Fruit fly (Drosophila melanogaster) whole organism, embryonic: ENCODE results near the gene AGO2.
A peak's percentile ranks its signal among the peaks of the same experiment; 100 is the strongest.

ENCODE experiments used
- Ada2b ChIP-seq: fragments of 200-800 bp; sonication (Bioruptor generic); IDR thresholded peaks from 2 replicates; pipeline ENCODE4 v1.3.6; 2022; ENCODE audit warnings: missing biosample characterization, missing genetic modification characterization
- BEAF-32 ChIP-seq: fragments of 200-800 bp; sonication (Bioruptor generic); optimal IDR thresholded peaks from 3 replicates; lab custom pipeline; 2017; ENCODE audit warnings: missing biosample characterization, missing genetic modification characterization, mild to moderate bottlenecking, moderate library complexity, missing genetic modification reagents
- Bgb ChIP-seq: fragments of 200-800 bp; sonication (Bioruptor generic); IDR thresholded peaks from 2 replicates; pipeline ENCODE4 v1.3.6; 2022; ENCODE audit warnings: missing biosample characterization, missing genetic modification characterization; ENCODE audit not compliant: partially characterized antibody
- CG10147 ChIP-seq: fragments of 200-800 bp; sonication (Bioruptor generic); optimal IDR thresholded peaks from 2 replicates; lab custom pipeline; 2019; ENCODE audit warnings: missing biosample characterization, mild to moderate bottlenecking, missing genetic modification characterization, moderate library complexity
- CG10979 ChIP-seq: fragments of 200-800 bp; sonication (Bioruptor generic); optimal IDR thresholded peaks from 2 replicates; lab custom pipeline; 2018; ENCODE audit warnings: missing biosample characterization, mild to moderate bottlenecking, missing genetic modification characterization, moderate library complexity
- CG12071 ChIP-seq: fragments of 200-800 bp; sonication (Bioruptor generic); optimal IDR thresholded peaks from 3 replicates; lab custom pipeline; 2018; ENCODE audit warnings: missing biosample characterization, mild to moderate bottlenecking, missing genetic modification characterization
- CG14441 ChIP-seq: fragments of 200-800 bp; sonication (Bioruptor generic); IDR thresholded peaks from 2 replicates; pipeline ENCODE4 v1.3.6; 2022; ENCODE audit warnings: missing biosample characterization, missing genetic modification characterization
- CG17829 ChIP-seq: fragments of 200-800 bp; optimal IDR thresholded peaks from 2 replicates; lab custom pipeline; 2019; ENCODE audit warnings: missing biosample characterization, mild to moderate bottlenecking, missing genetic modification characterization, moderate library complexity
- CG18764 ChIP-seq: fragments of 200-800 bp; sonication (Bioruptor generic); optimal IDR thresholded peaks from 3 replicates; lab custom pipeline; 2016; ENCODE audit warnings: missing biosample characterization, missing genetic modification characterization
- CG2129 ChIP-seq: fragments of 200-800 bp; sonication (Bioruptor generic); IDR thresholded peaks from 2 replicates; pipeline ENCODE4 v1.3.6; 2022; ENCODE audit warnings: missing biosample characterization, missing genetic modification characterization; ENCODE audit not compliant: partially characterized antibody
- CG3281 ChIP-seq: fragments of 200-800 bp; sonication (Bioruptor generic); optimal IDR thresholded peaks from 3 replicates; lab custom pipeline; 2017; ENCODE audit warnings: missing biosample characterization, mild to moderate bottlenecking, missing genetic modification characterization
- CG4282 ChIP-seq: fragments of 200-800 bp; sonication (Bioruptor generic); optimal IDR thresholded peaks from 2 replicates; lab custom pipeline; 2016; ENCODE audit warnings: missing biosample characterization, missing genetic modification characterization
- CG7271 ChIP-seq: fragments of 200-800 bp; sonication (Bioruptor generic); optimal IDR thresholded peaks from 2 replicates; lab custom pipeline; 2018; ENCODE audit warnings: missing biosample characterization, mild to moderate bottlenecking, missing genetic modification characterization, moderate library complexity
- CG9817 ChIP-seq: fragments of 200-800 bp; sonication (Bioruptor generic); optimal IDR thresholded peaks from 2 replicates; lab custom pipeline; 2018; ENCODE audit warnings: missing biosample characterization, mild to moderate bottlenecking, missing genetic modification characterization, moderate library complexity
- CG9932 ChIP-seq: fragments of 200-800 bp; sonication (Bioruptor generic); IDR thresholded peaks from 2 replicates; pipeline ENCODE4 v1.3.6; 2022; ENCODE audit warnings: missing biosample characterization, missing genetic modification characterization
- Deaf1 ChIP-seq: fragments of 200-800 bp; optimal IDR thresholded peaks from 3 replicates; lab custom pipeline; 2019; ENCODE audit warnings: missing biosample characterization, mild to moderate bottlenecking, missing genetic modification characterization, moderate library complexity
- Dref ChIP-seq: fragments of 200-800 bp; sonication (Bioruptor generic); IDR thresholded peaks from 2 replicates; pipeline ENCODE4 v1.3.6; 2022; ENCODE audit warnings: missing biosample characterization, missing genetic modification characterization
- Hr39 ChIP-seq: fragments of >200 bp; optimal IDR thresholded peaks from 2 replicates; lab custom pipeline; 2017
- Hr78 ChIP-seq, 2 experiments: fragments of 200-800 bp in 1 of 2; fragments of >200 bp in 1 of 2; sonication (Bioruptor generic) in 1 of 2; optimal IDR thresholded peaks; 2 replicates each; lab custom pipeline; 2017 to 2019; ENCODE audit warnings: missing biosample characterization in 2 of 2, missing genetic modification characterization in 2 of 2, mild to moderate bottlenecking in 1 of 2, moderate library complexity in 1 of 2
- Jarid2 ChIP-seq: fragments of 200-800 bp; sonication (Bioruptor generic); optimal IDR thresholded peaks from 3 replicates; lab custom pipeline; 2017; ENCODE audit warnings: mild to moderate bottlenecking, missing biosample characterization, missing genetic modification reagents, missing genetic modification characterization
- Meics ChIP-seq: fragments of 200-800 bp; sonication (Bioruptor generic); optimal IDR thresholded peaks from 2 replicates; lab custom pipeline; 2017; ENCODE audit warnings: missing biosample characterization, mild to moderate bottlenecking, missing genetic modification characterization
- Six4 ChIP-seq: fragments of 200-800 bp; sonication (Bioruptor generic); optimal IDR thresholded peaks from 2 replicates; lab custom pipeline; 2016; ENCODE audit warnings: missing biosample characterization, missing genetic modification characterization
- Vsx1 ChIP-seq: fragments of 200-800 bp; sonication (Bioruptor generic); optimal IDR thresholded peaks from 2 replicates; lab custom pipeline; 2017; ENCODE audit warnings: missing biosample characterization, mild to moderate bottlenecking, missing genetic modification characterization, missing genetic modification reagents
- bcd ChIP-seq: fragments of 200-800 bp; sonication (Bioruptor generic); optimal IDR thresholded peaks from 2 replicates; lab custom pipeline; 2017; ENCODE audit warnings: missing biosample characterization, mild to moderate bottlenecking, missing genetic modification characterization
- bigmax ChIP-seq: fragments of 200-800 bp; sonication (Bioruptor generic); optimal IDR thresholded peaks from 2 replicates; lab custom pipeline; 2018; ENCODE audit warnings: missing biosample characterization, mild to moderate bottlenecking, missing genetic modification characterization
- chif ChIP-seq, 2 experiments: fragments of 200-800 bp; sonication (Bioruptor generic); optimal IDR thresholded peaks; 3 replicates each; lab custom pipeline; 2016; ENCODE audit warnings: missing biosample characterization in 2 of 2, missing genetic modification characterization in 2 of 2
- chinmo ChIP-seq: fragments of 200-800 bp; sonication (Bioruptor generic); IDR thresholded peaks from 4 replicates; pipeline ENCODE4 v1.3.6; 2022; ENCODE audit warnings: missing biosample characterization, missing genetic modification characterization; ENCODE audit not compliant: partially characterized antibody
- chn ChIP-seq: fragments of 200-800 bp; sonication (Bioruptor generic); optimal IDR thresholded peaks from 2 replicates; lab custom pipeline; 2016; ENCODE audit warnings: missing biosample characterization, missing genetic modification characterization
- ci ChIP-seq: fragments of 200-800 bp; sonication (Bioruptor generic); IDR thresholded peaks from 3 replicates; pipeline ENCODE4 v1.3.6; 2022; ENCODE audit warnings: missing biosample characterization, missing genetic modification characterization
- crc ChIP-seq: fragments of 200-800 bp; sonication (Bioruptor generic); optimal IDR thresholded peaks from 2 replicates; lab custom pipeline; 2016; ENCODE audit warnings: missing biosample characterization, missing genetic modification characterization
- croc ChIP-seq: fragments of 200-800 bp; sonication (Bioruptor generic); conservative IDR thresholded peaks from 3 replicates; pipeline ENCODE4 v1.3.6; 2022; ENCODE audit warnings: missing biosample characterization, missing genetic modification characterization
- dimm ChIP-seq: fragments of 200-800 bp; sonication (Bioruptor generic); IDR thresholded peaks from 2 replicates; pipeline ENCODE4 v1.3.6; 2022; ENCODE audit warnings: missing biosample characterization, missing genetic modification characterization
- dpn ChIP-seq, 2 experiments: fragments of 200-800 bp; sonication (Bioruptor generic); optimal IDR thresholded peaks; 3 replicates each; lab custom pipeline; 2016; ENCODE audit warnings: missing biosample characterization in 2 of 2, missing genetic modification characterization in 2 of 2
- ewg ChIP-seq: fragments of 200-800 bp; sonication (Bioruptor generic); optimal IDR thresholded peaks from 3 replicates; lab custom pipeline; 2017; ENCODE audit warnings: mild to moderate bottlenecking, missing biosample characterization, missing genetic modification reagents, missing genetic modification characterization
- exex ChIP-seq: fragments of 200-800 bp; sonication (Bioruptor generic); optimal IDR thresholded peaks from 4 replicates; lab custom pipeline; 2018; ENCODE audit warnings: missing biosample characterization, mild to moderate bottlenecking, missing genetic modification characterization, moderate library complexity
- ftz-f1 ChIP-seq: fragments of 200-800 bp; sonication (Bioruptor generic); optimal IDR thresholded peaks from 2 replicates; lab custom pipeline; 2016; ENCODE audit warnings: missing biosample characterization, missing genetic modification characterization
- fu2 ChIP-seq: fragments of 200-800 bp; sonication (Bioruptor generic); optimal IDR thresholded peaks from 2 replicates; lab custom pipeline; 2016; ENCODE audit warnings: missing biosample characterization, missing genetic modification characterization
- knrl ChIP-seq: fragments of 200-800 bp; sonication (Bioruptor generic); IDR thresholded peaks from 3 replicates; pipeline ENCODE4 v1.3.6; 2022; ENCODE audit warnings: missing biosample characterization, missing genetic modification characterization; ENCODE audit not compliant: partially characterized antibody
- nau ChIP-seq: fragments of 200-800 bp; sonication (Bioruptor generic); optimal IDR thresholded peaks from 3 replicates; lab custom pipeline; 2017; ENCODE audit warnings: missing biosample characterization, mild to moderate bottlenecking, missing genetic modification characterization, missing genetic modification reagents
- oc ChIP-seq: fragments of 200-800 bp; sonication (Bioruptor generic); optimal IDR thresholded peaks from 2 replicates; lab custom pipeline; 2018; ENCODE audit warnings: missing biosample characterization, mild to moderate bottlenecking, missing genetic modification characterization, moderate library complexity
- pfk ChIP-seq: fragments of 200-800 bp; sonication (Bioruptor generic); optimal IDR thresholded peaks from 2 replicates; lab custom pipeline; 2018; ENCODE audit warnings: missing biosample characterization, mild to moderate bottlenecking, missing genetic modification characterization, moderate library complexity
- phol ChIP-seq: fragments of 200-800 bp; sonication (Bioruptor generic); optimal IDR thresholded peaks from 3 replicates; lab custom pipeline; 2018; ENCODE audit warnings: missing biosample characterization, mild to moderate bottlenecking, missing genetic modification characterization, moderate library complexity
- ranshi ChIP-seq: fragments of 200-800 bp; sonication (Bioruptor generic); IDR thresholded peaks from 2 replicates; pipeline ENCODE4 v1.3.6; 2022; ENCODE audit warnings: missing biosample characterization, missing genetic modification characterization
- shn ChIP-seq: fragments of 200-800 bp; sonication (Bioruptor generic); optimal IDR thresholded peaks from 3 replicates; lab custom pipeline; 2016; ENCODE audit warnings: missing biosample characterization, missing genetic modification characterization
- sima ChIP-seq: fragments of 200-800 bp; sonication (Bioruptor generic); optimal IDR thresholded peaks from 2 replicates; lab custom pipeline; 2016; ENCODE audit warnings: missing biosample characterization, missing genetic modification characterization
- trh ChIP-seq: fragments of 200-800 bp; sonication (Bioruptor generic); optimal IDR thresholded peaks from 2 replicates; lab custom pipeline; 2016; ENCODE audit warnings: missing biosample characterization, missing genetic modification characterization
- ttk ChIP-seq: fragments of 200-800 bp; sonication (Bioruptor generic); IDR thresholded peaks from 2 replicates; pipeline ENCODE4 v2.1.2; 2022; ENCODE audit warnings: missing biosample characterization, missing genetic modification characterization
- vfl ChIP-seq: fragments of 200-800 bp; sonication (Bioruptor generic); optimal IDR thresholded peaks from 2 replicates; lab custom pipeline; 2016; ENCODE audit warnings: missing biosample characterization, missing genetic modification characterization
- vnd ChIP-seq: fragments of 200-800 bp; sonication (Bioruptor generic); IDR thresholded peaks from 3 replicates; pipeline ENCODE4 v1.3.6; 2022; ENCODE audit warnings: missing biosample characterization, missing genetic modification characterization; ENCODE audit not compliant: partially characterized antibody
- z ChIP-seq: fragments of 200-800 bp; sonication (Bioruptor generic); IDR thresholded peaks from 3 replicates; pipeline ENCODE4 v1.3.6; 2022; ENCODE audit warnings: missing biosample characterization, missing genetic modification characterization

The AGO2 gene

dm6 chr3L:15523806-15524346 lies 30.0 kb upstream of the AGO2 start, which contains the start of gene CG7945 (continued):
- TF ChIP-seq ttk (GFP tag; lab: Robert Waterston, UW) (no peak), vnd (GFP tag; lab: Robert Waterston, UW) (0 out of 3 replicates have a peak, but pooled peaks have one; percentile 36), ewg (GFP tag; lab: Kevin White, UChicago) (no peak), dpn (GFP tag; optimal IDR thresholded peaks at IDR 0.05; lab: Kevin White, UChicago) (no peak), CG9932 (GFP tag; lab: Robert Waterston, UW) (no peak), knrl (GFP tag; lab: Robert Waterston, UW) (no peak; the same call in 2 of the 3 replicates), ftz-f1 (GFP tag; lab: Kevin White, UChicago) (no peak), bcd (GFP tag; lab: Kevin White, UChicago) (no peak), CG4282 (no peak), CG14441 (no peak), chn (GFP tag; lab: Kevin White, UChicago) (no peak), CG12071 (GFP tag; lab: Kevin White, UChicago) (no peak), ci (GFP tag; lab: Robert Waterston, UW) (no peak), Bgb (GFP tag; lab: Robert Waterston, UW) (peak; percentile 70), bigmax (GFP tag; lab: Kevin White, UChicago) (no peak), BEAF-32 (GFP tag; lab: Kevin White, UChicago) (peak; percentile 65), oc (tag; lab: Kevin White, UChicago) (no peak), nau (GFP tag; lab: Kevin White, UChicago) (no peak), ranshi (GFP tag; lab: Robert Waterston, UW) (no peak), CG10979 (tag; lab: Kevin White, UChicago) (no peak), CG18764 (GFP tag; lab: Kevin White, UChicago) (no peak), Meics (GFP tag; lab: Kevin White, UChicago) (no peak), Hr78 (GFP tag; optimal IDR thresholded peaks at IDR 0.05; lab: Kevin White, UChicago) (no peak), chif (GFP tag; optimal IDR thresholded peaks at IDR 0.05; lab: Kevin White, UChicago) (no peak), fu2 (GFP tag; lab: Kevin White, UChicago) (no peak), pfk (GFP tag; lab: Kevin White, UChicago) (no peak), Six4 (GFP tag; lab: Kevin White, UChicago) (no peak), z (GFP tag; lab: Robert Waterston, UW) (no peak), Vsx1 (GFP tag; lab: Kevin White, UChicago) (no peak), sima (no peak), crc (no peak), CG7271 (tag; lab: Kevin White, UChicago) (no peak), Ada2b (no peak), chinmo (0 out of 4 replicates have a peak, but pooled peaks have one; percentile 54), CG3281 (GFP tag; lab: Kevin White, UChicago) (no peak), CG2129 (GFP tag; lab: Robert Waterston, UW) (no peak), Deaf1 (tag; lab: Kevin White, UChicago) (no peak), exex (peak; percentile 29), shn (GFP tag; lab: Kevin White, UChicago) (no peak), CG10147 (GFP tag; lab: Kevin White, UChicago) (peak; percentile 19), Jarid2 (GFP tag; lab: Kevin White, UChicago) (no peak), trh (no peak), CG9817 (no peak), croc (GFP tag; lab: Robert Waterston, UW) (no peak), vfl (GFP tag; lab: Kevin White, UChicago) (no peak), CG17829 (peak; percentile 43), dimm (GFP tag; lab: Robert Waterston, UW) (no peak), Hr39 (lab: Kevin White, UChicago) (no peak), phol (peak; percentile 10), Dref (peak; percentile 97)
